Fruit fly (Drosophila melanogaster): Measurements from ENCODE around the gene CG14543.

Gene CG14543

dm6 chr3R:26059195-26059594 is 2.8 kb downstream of the CG14543 start, which contains the start of the genes RpL34a and Trmt61 (continued):
- TF ChIP-seq peb (GFP tag; IDR thresholded peaks at IDR 0.05) = no peak; the same call in 1 of the 2 replicates
- peak; percentile 52 for TF ChIP-seq Neu2 (GFP tag; optimal IDR thresholded peaks at IDR 0.05; ENCODE audit: borderline replicate concordance)
- peak; percentile 42 for TF ChIP-seq CG7786 (GFP tag; optimal IDR thresholded peaks at IDR 0.05)
- TF ChIP-seq Mrtf (GFP tag; IDR thresholded peaks at IDR 0.05) = 0 out of 3 replicates have a peak, but pooled peaks have one; percentile 12
- TF ChIP-seq CG18262 (tag; optimal IDR thresholded peaks at IDR 0.05) = peak; percentile 87
- no peak for TF ChIP-seq CG16779 (GFP tag; IDR thresholded peaks at IDR 0.05)
- peak; percentile 88 for TF ChIP-seq Camta (GFP tag; optimal IDR thresholded peaks at IDR 0.05)
- peak; percentile 75 for TF ChIP-seq CG12155 (GFP tag; optimal IDR thresholded peaks at IDR 0.05)
- TF ChIP-seq CG15073 (GFP tag; optimal IDR thresholded peaks at IDR 0.05) = no peak
- TF ChIP-seq Pdp1 (GFP tag; optimal IDR thresholded peaks at IDR 0.05) = peak; percentile 76 to 79
- TF ChIP-seq Rx (GFP tag; IDR thresholded peaks at IDR 0.05) = peak; percentile 55
- peak; percentile 60 for TF ChIP-seq ac (GFP tag; optimal IDR thresholded peaks at IDR 0.05)
- TF ChIP-seq CG13894 (tag; optimal IDR thresholded peaks at IDR 0.05) = peak; percentile 78
- no peak for TF ChIP-seq jigr1 (GFP tag; IDR thresholded peaks at IDR 0.05)
- TF ChIP-seq bigmax (GFP tag; optimal IDR thresholded peaks at IDR 0.05) = peak; percentile 21
- peak; percentile 78 for TF ChIP-seq HmgZ (tag; optimal IDR thresholded peaks at IDR 0.05)
- TF ChIP-seq sim (GFP tag; IDR thresholded peaks at IDR 0.05) = peak; percentile 65; the same call in 1 of the 2 replicates
- TF ChIP-seq CG7987 (GFP tag; optimal IDR thresholded peaks at IDR 0.05) = peak; percentile 91
- peak; percentile 41; the same call in 1 of the 2 replicates for TF ChIP-seq danr (GFP tag; IDR thresholded peaks at IDR 0.05)
- peak; percentile 83 for TF ChIP-seq gem (tag; optimal IDR thresholded peaks at IDR 0.05)
- no peak for TF ChIP-seq ab (GFP tag; optimal IDR thresholded peaks at IDR 0.05)
- TF ChIP-seq CG1024 (GFP tag; IDR thresholded peaks at IDR 0.05) = no peak
- peak; percentile 90 for TF ChIP-seq phol (tag; optimal IDR thresholded peaks at IDR 0.05)
- TF ChIP-seq az2 (GFP tag; optimal IDR thresholded peaks at IDR 0.05) = peak; percentile 74
- TF ChIP-seq vvl (GFP tag; IDR thresholded peaks at IDR 0.05) = peak; percentile 79
- TF ChIP-seq Xrp1 (GFP tag; IDR thresholded peaks at IDR 0.05) = peak; percentile 25; the same call in 1 of the 2 replicates
- TF ChIP-seq Oli (tag; optimal IDR thresholded peaks at IDR 0.05) = peak; percentile 75
- TF ChIP-seq mam (GFP tag; optimal IDR thresholded peaks at IDR 0.05) = peak; percentile 78
- peak; percentile 79 for TF ChIP-seq lilli (GFP tag; optimal IDR thresholded peaks at IDR 0.05)
- TF ChIP-seq fd64A (GFP tag; optimal IDR thresholded peaks at IDR 0.05) = peak; percentile 89
- no peak for TF ChIP-seq dan (GFP tag; IDR thresholded peaks at IDR 0.05)
- peak; percentile 86 for TF ChIP-seq CG2202 (tag; optimal IDR thresholded peaks at IDR 0.05)
- peak; percentile 90 for TF ChIP-seq kni (GFP tag; optimal IDR thresholded peaks at IDR 0.05)
- no peak for TF ChIP-seq ro (GFP tag; IDR thresholded peaks at IDR 0.05)
- TF ChIP-seq fd102C (GFP tag; optimal IDR thresholded peaks at IDR 0.05) = peak; percentile 54
- peak; percentile 77 for TF ChIP-seq ems (GFP tag; optimal IDR thresholded peaks at IDR 0.05)
- peak; percentile 57; the same call in 1 of the 2 replicates for TF ChIP-seq CG5953 (GFP tag; IDR thresholded peaks at IDR 0.05)
- TF ChIP-seq CG13123 (GFP tag; optimal IDR thresholded peaks at IDR 0.05) = peak; percentile 61
- peak; percentile 59 for TF ChIP-seq CG6654 (GFP tag; optimal IDR thresholded peaks at IDR 0.05)
- TF ChIP-seq corto (GFP tag; optimal IDR thresholded peaks at IDR 0.05) = no peak
- TF ChIP-seq CG8478 (optimal IDR thresholded peaks at IDR 0.05) = no peak
- TF ChIP-seq wek (GFP tag; optimal IDR thresholded peaks at IDR 0.05) = peak; percentile 81
- peak; percentile 85 for TF ChIP-seq CG15269 (tag; optimal IDR thresholded peaks at IDR 0.05)
- peak; percentile 96 for TF ChIP-seq CG7928 (GFP tag; optimal IDR thresholded peaks at IDR 0.05)
- TF ChIP-seq prd (optimal IDR thresholded peaks at IDR 0.05) = no peak
- peak; percentile 68 for TF ChIP-seq prd (GFP tag; IDR thresholded peaks at IDR 0.05)
- TF ChIP-seq caup (GFP tag; optimal IDR thresholded peaks at IDR 0.05; ENCODE audit: severe bottlenecking) = peak; percentile 95
- no peak for TF ChIP-seq chinmo (GFP tag; IDR thresholded peaks at IDR 0.05; ENCODE audit: partially characterized antibody)
- TF ChIP-seq CG10462 (GFP tag; optimal IDR thresholded peaks at IDR 0.05) = peak; percentile 74
- TF ChIP-seq knrl (GFP tag; IDR thresholded peaks at IDR 0.05; ENCODE audit: partially characterized antibody) = peak; percentile 90
- TF ChIP-seq Adf1 (GFP tag; IDR thresholded peaks at IDR 0.05) = peak; percentile 44; the same call in 1 of the 2 replicates
